Fruit fly (Drosophila melanogaster): ENCODE results near the gene CG9967.

DNA sequence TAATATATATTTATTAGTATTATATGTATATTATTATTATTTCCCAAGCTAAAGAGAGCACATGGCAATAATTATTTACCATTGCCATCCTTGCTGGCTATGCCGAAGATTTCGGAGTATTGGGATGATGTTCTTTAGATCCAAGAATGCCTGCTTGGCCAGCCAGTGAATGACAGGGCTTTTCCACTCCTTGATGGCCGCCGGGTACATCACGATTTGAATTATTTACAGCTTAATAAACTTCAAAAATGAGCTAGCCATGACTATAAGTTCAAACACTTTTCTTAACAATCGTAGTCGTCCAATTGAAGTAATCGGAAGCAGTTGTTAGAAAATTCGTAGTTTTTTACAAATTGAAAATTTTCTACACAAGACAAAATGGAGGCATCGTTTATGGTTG, 57.4 kb downstream of the CG9967 start, which contains the start of gene CG31949:
- no peak for TF ChIP-seq psq (optimal IDR thresholded peaks at IDR 0.05)
- TF ChIP-seq usp (GFP tag; optimal IDR thresholded peaks at IDR 0.05), result no peak
- no peak for TF ChIP-seq Dll (optimal IDR thresholded peaks at IDR 0.05)
- no peak for TF ChIP-seq CG8478 (optimal IDR thresholded peaks at IDR 0.05)
- TF ChIP-seq EcR (GFP tag; optimal IDR thresholded peaks at IDR 0.05), result no peak
